Worm (Caenorhabditis elegans) whole organism, L3 larva: ENCODE measurements around the gene lips-6.

Source experiments
- ZK546.5 ChIP-seq: sonication (generic microtip); optimal IDR thresholded peaks from 2 replicates; lab custom pipeline; 2017; ENCODE audit warnings: missing biosample characterization, missing genetic modification characterization
- elt-1 ChIP-seq: fragments of 150-350 bp; optimal IDR thresholded peaks from 2 replicates; lab custom pipeline; 2014; ENCODE audit warnings: missing biosample characterization, missing genetic modification characterization
- lin-15B ChIP-seq: fragments of 150-350 bp; optimal IDR thresholded peaks from 2 replicates; lab custom pipeline; 2014; ENCODE audit warnings: missing biosample characterization, missing genetic modification characterization
- nfya-1 ChIP-seq: sonication (generic microtip); optimal IDR thresholded peaks from 2 replicates; lab custom pipeline; 2017; ENCODE audit warnings: missing genetic modification characterization, mild to moderate bottlenecking, missing compliant biosample characterization, antibody characterized with exemption, moderate library complexity; ENCODE audit not compliant: insufficient read depth
- nhr-237 ChIP-seq: fragments of 150-350 bp; optimal IDR thresholded peaks from 2 replicates; lab custom pipeline; 2014; ENCODE audit warnings: missing biosample characterization, missing genetic modification characterization
- pqm-1 ChIP-seq: fragments of 150-350 bp; optimal IDR thresholded peaks from 2 replicates; lab custom pipeline; 2017; ENCODE audit warnings: missing biosample characterization, missing genetic modification characterization, inconsistent platforms
- skn-1 ChIP-seq: fragments of 150-350 bp; optimal IDR thresholded peaks from 2 replicates; lab custom pipeline; 2014; ENCODE audit warnings: missing biosample characterization, missing genetic modification characterization
- tbx-2 ChIP-seq: sonication (generic microtip); optimal IDR thresholded peaks from 2 replicates; lab custom pipeline; 2016; ENCODE audit warnings: mild to moderate bottlenecking, missing genetic modification characterization, missing compliant biosample characterization
- unc-62 ChIP-seq: fragments of 150-350 bp; sonication (generic microtip); optimal IDR thresholded peaks from 4 replicates; lab custom pipeline; 2014; ENCODE audit warnings: missing biosample characterization, missing genetic modification reagents, missing genetic modification characterization
- ztf-4 ChIP-seq: fragments of 150-350 bp; optimal IDR thresholded peaks from 2 replicates; lab custom pipeline; 2014; ENCODE audit warnings: missing biosample characterization, missing genetic modification characterization

DNA sequence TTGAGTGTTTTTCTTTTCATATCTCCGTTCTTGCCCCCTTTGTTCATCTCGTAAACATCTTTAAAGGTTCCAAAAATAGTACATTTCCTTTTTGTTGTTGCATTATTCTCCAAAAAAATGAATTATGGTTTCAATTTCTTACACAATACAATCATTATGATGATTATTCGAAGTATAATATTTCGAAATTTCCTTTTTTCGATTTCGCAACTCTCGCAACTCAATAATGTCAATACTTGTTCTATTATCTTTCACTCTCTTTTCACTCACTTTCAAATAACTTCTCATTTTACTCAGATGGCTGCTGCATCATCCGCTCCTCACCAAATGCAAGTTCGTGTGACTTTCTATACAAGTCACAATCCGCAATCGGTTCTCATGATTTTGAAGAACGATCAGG, 18.5 kb upstream of the lips-6 start, which contains the start of gene sqst-1:
- TF ChIP-seq ztf-4 (tag; lab: Kevin White, UChicago) (no peak), skn-1 (tag; lab: Kevin White, UChicago) (no peak), ZK546.5 (no peak), pqm-1 (tag; lab: Kevin White, UChicago) (no peak), nfya-1 (tag; lab: Kevin White, UChicago) (no peak), unc-62 (no peak), tbx-2 (tag; lab: Kevin White, UChicago) (no peak), nhr-237 (tag; lab: Kevin White, UChicago) (no peak), lin-15B (no peak), elt-1 (tag; lab: Kevin White, UChicago) (no peak)
